Worm (Caenorhabditis elegans): ENCODE data around the gene par-4.

- TF ChIP-seq flt-1 (GFP tag; IDR thresholded peaks at IDR 0.05) (no peak), ref-1 (GFP tag; conservative IDR thresholded peaks at IDR 0.05) (no peak), ztf-29 (GFP tag; IDR thresholded peaks at IDR 0.05) (no peak), klf-2 (GFP tag; conservative IDR thresholded peaks at IDR 0.05) (no peak), cog-1 (tag; optimal IDR thresholded peaks at IDR 0.05) (no peak), tab-1 (GFP tag; IDR thresholded peaks at IDR 0.05) (no peak), ztf-23 (GFP tag; IDR thresholded peaks at IDR 0.05) (no peak), T22C8.4 (GFP tag; IDR thresholded peaks at IDR 0.05) (no peak)
These were observed 40.2 kb downstream of the par-4 start, which contains the start of gene Y37H2A.10 for ce11 chrV:18138695-18139094.
